Fruit fly (Drosophila melanogaster): ENCODE measurements around the gene CG2061.

Gene CG2061

dm6 chrX:11137566-11138186 lies 45.4 kb downstream of the CG2061 start, which contains the start of gene CDK2AP1 (continued):
- TF ChIP-seq sisA (GFP tag; IDR thresholded peaks at IDR 0.05) (no peak), CG14965 (GFP tag; optimal IDR thresholded peaks at IDR 0.05; ENCODE audit: borderline replicate concordance) (no peak), vfl (GFP tag; optimal IDR thresholded peaks at IDR 0.05) (no peak), CG12104 (GFP tag; optimal IDR thresholded peaks at IDR 0.05) (no peak), CG7357 (GFP tag; IDR thresholded peaks at IDR 0.05) (peak; percentile 98), CG8944 (GFP tag; optimal IDR thresholded peaks at IDR 0.05) (peak; percentile 32), sqz (GFP tag; optimal IDR thresholded peaks at IDR 0.05) (no peak), Sox102F (GFP tag; optimal IDR thresholded peaks at IDR 0.05) (no peak), CG10267 (tag; optimal IDR thresholded peaks at IDR 0.05) (no peak), CG9727 (GFP tag; optimal IDR thresholded peaks at IDR 0.05) (no peak), gem (tag; optimal IDR thresholded peaks at IDR 0.05) (no peak), sim (GFP tag; IDR thresholded peaks at IDR 0.05) (no peak), da (GFP tag; optimal IDR thresholded peaks at IDR 0.05) (no peak), CG18262 (tag; optimal IDR thresholded peaks at IDR 0.05) (peak; percentile 9), otp (GFP tag; IDR thresholded peaks at IDR 0.05) (0 out of 3 replicates have a peak, but pooled peaks have one; percentile 18), Adf1 (GFP tag; IDR thresholded peaks at IDR 0.05) (no peak), slbo (GFP tag; IDR thresholded peaks at IDR 0.05) (peak; percentile 55), ap (GFP tag; IDR thresholded peaks at IDR 0.05) (no peak), repo (GFP tag; optimal IDR thresholded peaks at IDR 0.05) (no peak), CG1602 (GFP tag; optimal IDR thresholded peaks at IDR 0.05) (no peak), CG15073 (GFP tag; optimal IDR thresholded peaks at IDR 0.05) (no peak), CG3838 (GFP tag; optimal IDR thresholded peaks at IDR 0.05) (no peak), CG14667 (GFP tag; IDR thresholded peaks at IDR 0.05) (no peak), HLHmδ (GFP tag; optimal IDR thresholded peaks at IDR 0.05) (no peak), ase (GFP tag; IDR thresholded peaks at IDR 0.05) (no peak), Elba2 (GFP tag; optimal IDR thresholded peaks at IDR 0.05) (no peak), CG7987 (GFP tag; optimal IDR thresholded peaks at IDR 0.05) (no peak), gce (GFP tag; IDR thresholded peaks at IDR 0.05) (no peak), D (optimal IDR thresholded peaks at IDR 0.05) (no peak), D (GFP tag; optimal IDR thresholded peaks at IDR 0.05) (no peak), Deaf1 (tag; optimal IDR thresholded peaks at IDR 0.05) (no peak), trem (tag; optimal IDR thresholded peaks at IDR 0.05) (peak; percentile 44), BEAF-32 (GFP tag; optimal IDR thresholded peaks at IDR 0.05) (peak; percentile 78), hkb (optimal IDR thresholded peaks at IDR 0.05) (no peak), hkb (GFP tag; IDR thresholded peaks at IDR 0.05) (peak; percentile 25; the same call in 1 of the 2 replicates), CG1792 (GFP tag; optimal IDR thresholded peaks at IDR 0.05) (no peak), fru (optimal IDR thresholded peaks at IDR 0.05) (no peak), CG8924 (tag; optimal IDR thresholded peaks at IDR 0.05) (peak; percentile 31), salm (tag; optimal IDR thresholded peaks at IDR 0.05) (no peak), psq (GFP tag; optimal IDR thresholded peaks at IDR 0.05) (no peak), CG30403 (GFP tag; optimal IDR thresholded peaks at IDR 0.05) (peak; percentile 21), seq (GFP tag; IDR thresholded peaks at IDR 0.05) (no peak), CG9215 (GFP tag; IDR thresholded peaks at IDR 0.05) (no peak), CG4282 (GFP tag; optimal IDR thresholded peaks at IDR 0.05) (no peak), Dad (GFP tag; optimal IDR thresholded peaks at IDR 0.05) (no peak), BtbVII (GFP tag; optimal IDR thresholded peaks at IDR 0.05) (no peak), sens (GFP tag) (peak; percentile 91), kni (GFP tag; optimal IDR thresholded peaks at IDR 0.05) (no peak), pzg (GFP tag; optimal IDR thresholded peaks at IDR 0.05) (peak; percentile 77), CG7745 (tag; optimal IDR thresholded peaks at IDR 0.05) (no peak), CG11398 (GFP tag; optimal IDR thresholded peaks at IDR 0.05) (peak; percentile 4), CG7372 (GFP tag; IDR thresholded peaks at IDR 0.05) (no peak), Ptx1 (GFP tag; IDR thresholded peaks at IDR 0.05) (peak; percentile 32)

All from whole organism, embryonic.